Fruit fly (Drosophila melanogaster) whole organism, prepupa: Measurements from ENCODE around the gene CG42553.

ENCODE experiments used
- Blimp-1 ChIP-seq: fragments of 200-800 bp; sonication (Bioruptor generic); optimal IDR thresholded peaks from 3 replicates; lab custom pipeline; 2017; ENCODE audit warnings: missing biosample characterization, missing genetic modification characterization, mild to moderate bottlenecking, moderate library complexity, missing genetic modification reagents
- CG10631 ChIP-seq: fragments of 200-800 bp; sonication (Bioruptor generic); optimal IDR thresholded peaks from 2 replicates; lab custom pipeline; 2016; ENCODE audit warnings: missing biosample characterization, missing genetic modification characterization
- CG11762 ChIP-seq: fragments of 200-800 bp; sonication (Bioruptor generic); optimal IDR thresholded peaks from 3 replicates; lab custom pipeline; 2016; ENCODE audit warnings: missing biosample characterization, missing genetic modification characterization; ENCODE audit not compliant: insufficient read depth
- CG11902 ChIP-seq: fragments of 200-800 bp; sonication (Bioruptor generic); optimal IDR thresholded peaks from 3 replicates; lab custom pipeline; 2016; ENCODE audit warnings: missing biosample characterization, missing genetic modification characterization
- CG15336 ChIP-seq: fragments of 200-800 bp; sonication (Bioruptor generic); IDR thresholded peaks from 2 replicates; pipeline ENCODE4 v1.3.6; 2022; ENCODE audit warnings: missing biosample characterization, missing genetic modification characterization
- CG3032 ChIP-seq: fragments of 200-800 bp; optimal IDR thresholded peaks from 2 replicates; lab custom pipeline; 2019; ENCODE audit warnings: missing biosample characterization, mild to moderate bottlenecking, missing genetic modification characterization, moderate library complexity
- CG31627 ChIP-seq: fragments of 200-800 bp; sonication (Bioruptor generic); optimal IDR thresholded peaks from 3 replicates; lab custom pipeline; 2016; ENCODE audit warnings: missing biosample characterization, missing genetic modification characterization
- CG32006 ChIP-seq: fragments of 200-800 bp; sonication (Bioruptor generic); optimal IDR thresholded peaks from 3 replicates; lab custom pipeline; 2017; ENCODE audit warnings: missing biosample characterization, mild to moderate bottlenecking, missing genetic modification characterization
- CG34406 ChIP-seq: fragments of 200-800 bp; sonication (Bioruptor generic); optimal IDR thresholded peaks from 3 replicates; lab custom pipeline; 2016; ENCODE audit warnings: missing biosample characterization, missing genetic modification characterization
- CG3919 ChIP-seq: fragments of 200-800 bp; sonication (Bioruptor generic); optimal IDR thresholded peaks from 3 replicates; lab custom pipeline; 2016; ENCODE audit warnings: missing biosample characterization, missing genetic modification characterization
- CG6163 ChIP-seq: fragments of 200-800 bp; sonication (Bioruptor generic); IDR thresholded peaks from 3 replicates; pipeline ENCODE4 v1.3.6; 2022; ENCODE audit warnings: missing biosample characterization, missing genetic modification characterization
- CG6276 ChIP-seq: fragments of 200-800 bp; sonication (Bioruptor generic); optimal IDR thresholded peaks from 2 replicates; lab custom pipeline; 2017; ENCODE audit warnings: missing biosample characterization, mild to moderate bottlenecking, missing genetic modification characterization
- CG6792 ChIP-seq: fragments of 200-800 bp; sonication (Bioruptor generic); optimal IDR thresholded peaks from 3 replicates; lab custom pipeline; 2016; ENCODE audit warnings: missing biosample characterization, missing genetic modification characterization
- CG6808 ChIP-seq: fragments of 200-800 bp; sonication (Bioruptor generic); optimal IDR thresholded peaks from 3 replicates; lab custom pipeline; 2017; ENCODE audit warnings: missing biosample characterization, missing genetic modification characterization, mild to moderate bottlenecking, moderate library complexity, missing genetic modification reagents
- CG6854 ChIP-seq: fragments of 200-800 bp; sonication (Bioruptor generic); optimal IDR thresholded peaks from 2 replicates; lab custom pipeline; 2017; ENCODE audit warnings: missing biosample characterization, mild to moderate bottlenecking, missing genetic modification characterization
- CG8119 ChIP-seq: fragments of 200-800 bp; sonication (Bioruptor generic); IDR thresholded peaks from 3 replicates; pipeline ENCODE4 v1.3.6; 2022; ENCODE audit warnings: missing biosample characterization, missing genetic modification characterization
- CG8319 ChIP-seq: fragments of 200-800 bp; sonication (Bioruptor generic); optimal IDR thresholded peaks from 3 replicates; lab custom pipeline; 2016; ENCODE audit warnings: missing biosample characterization, missing genetic modification characterization
- CG8632 ChIP-seq: fragments of 200-800 bp; sonication (Bioruptor generic); optimal IDR thresholded peaks from 3 replicates; lab custom pipeline; 2016; ENCODE audit warnings: missing biosample characterization, missing genetic modification characterization
- CG9139 ChIP-seq: fragments of 200-800 bp; sonication (Bioruptor generic); optimal IDR thresholded peaks from 3 replicates; lab custom pipeline; 2017; ENCODE audit warnings: missing biosample characterization, mild to moderate bottlenecking, missing genetic modification characterization
- Eip93F ChIP-seq: fragments of 200-800 bp; sonication (Bioruptor generic); optimal IDR thresholded peaks from 2 replicates; lab custom pipeline; 2016; ENCODE audit warnings: missing biosample characterization, mild to moderate bottlenecking, missing genetic modification characterization
- Ets21C ChIP-seq: fragments of 200-800 bp; sonication (Bioruptor generic); optimal IDR thresholded peaks from 3 replicates; lab custom pipeline; 2016; ENCODE audit warnings: missing biosample characterization, missing genetic modification characterization
- Ets96B ChIP-seq: fragments of 200-800 bp; optimal IDR thresholded peaks from 2 replicates; lab custom pipeline; 2019; ENCODE audit warnings: missing biosample characterization, mild to moderate bottlenecking, missing genetic modification characterization, moderate library complexity
- Gug ChIP-seq: fragments of 200-800 bp; sonication (Bioruptor generic); IDR thresholded peaks from 2 replicates; pipeline ENCODE4 v1.3.6; 2022; ENCODE audit warnings: missing biosample characterization, missing genetic modification characterization
- Hr38 ChIP-seq: sonication (Bioruptor generic); optimal IDR thresholded peaks from 2 replicates; lab custom pipeline; 2016; ENCODE audit warnings: missing biosample characterization, missing genetic modification characterization
- Hr39 ChIP-seq: fragments of 200-800 bp; sonication (Bioruptor generic); optimal IDR thresholded peaks from 2 replicates; lab custom pipeline; 2016; ENCODE audit warnings: missing biosample characterization, missing genetic modification characterization
- Hr4 ChIP-seq: fragments of 200-800 bp; sonication (Bioruptor generic); optimal IDR thresholded peaks from 3 replicates; lab custom pipeline; 2016; ENCODE audit warnings: missing biosample characterization, missing genetic modification characterization
- Lpt ChIP-seq: fragments of 200-800 bp; sonication (Bioruptor generic); optimal IDR thresholded peaks from 3 replicates; lab custom pipeline; 2016; ENCODE audit warnings: missing biosample characterization, missing genetic modification characterization
- Met ChIP-seq: fragments of 200-800 bp; sonication (Bioruptor generic); optimal IDR thresholded peaks from 3 replicates; lab custom pipeline; 2016; ENCODE audit warnings: missing biosample characterization, missing genetic modification characterization
- OdsH ChIP-seq: fragments of 200-800 bp; sonication (Bioruptor generic); optimal IDR thresholded peaks from 3 replicates; lab custom pipeline; 2016; ENCODE audit warnings: missing biosample characterization, missing genetic modification characterization
- Smox ChIP-seq: fragments of 200-800 bp; sonication (Bioruptor generic); optimal IDR thresholded peaks from 3 replicates; lab custom pipeline; 2016; ENCODE audit warnings: missing biosample characterization, missing genetic modification characterization
- Sox14 ChIP-seq: fragments of 200-800 bp; sonication (Bioruptor generic); optimal IDR thresholded peaks from 3 replicates; lab custom pipeline; 2016; ENCODE audit warnings: missing biosample characterization, missing genetic modification characterization
- Sox15 ChIP-seq: fragments of 200-800 bp; sonication (Bioruptor generic); optimal IDR thresholded peaks from 3 replicates; lab custom pipeline; 2016; ENCODE audit warnings: missing biosample characterization, missing genetic modification characterization
- achi ChIP-seq: fragments of 200-800 bp; sonication (Bioruptor generic); optimal IDR thresholded peaks from 3 replicates; lab custom pipeline; 2016; ENCODE audit warnings: missing biosample characterization, missing genetic modification characterization
- cyc ChIP-seq: fragments of 200-800 bp; sonication (Bioruptor generic); optimal IDR thresholded peaks from 3 replicates; lab custom pipeline; 2016; ENCODE audit warnings: missing biosample characterization, missing genetic modification characterization
- dac ChIP-seq: fragments of 200-800 bp; sonication (Bioruptor generic); optimal IDR thresholded peaks from 2 replicates; lab custom pipeline; 2017; ENCODE audit warnings: missing biosample characterization, mild to moderate bottlenecking, missing genetic modification characterization
- dsx ChIP-seq: fragments of 200-800 bp; optimal IDR thresholded peaks from 3 replicates; lab custom pipeline; 2019; ENCODE audit warnings: missing biosample characterization, mild to moderate bottlenecking, missing genetic modification characterization, moderate library complexity; ENCODE audit not compliant: poor library complexity, severe bottlenecking
- eg ChIP-seq: fragments of 200-800 bp; sonication (Bioruptor generic); IDR thresholded peaks from 3 replicates; pipeline ENCODE4 v1.3.6; 2022; ENCODE audit warnings: missing biosample characterization, missing genetic modification characterization
- esn ChIP-seq: fragments of 200-800 bp; sonication (Bioruptor generic); optimal IDR thresholded peaks from 2 replicates; lab custom pipeline; 2016; ENCODE audit warnings: missing biosample characterization, mild to moderate bottlenecking, missing genetic modification characterization, moderate library complexity
- fd59A ChIP-seq: fragments of 200-800 bp; sonication (Bioruptor generic); optimal IDR thresholded peaks from 2 replicates; lab custom pipeline; 2017; ENCODE audit warnings: missing biosample characterization, mild to moderate bottlenecking, missing genetic modification characterization, missing genetic modification reagents
- fd85E ChIP-seq: fragments of 200-800 bp; sonication (Bioruptor generic); optimal IDR thresholded peaks from 3 replicates; lab custom pipeline; 2016; ENCODE audit warnings: missing biosample characterization, missing genetic modification characterization
- lz ChIP-seq: fragments of 200-800 bp; sonication (Bioruptor generic); optimal IDR thresholded peaks from 3 replicates; lab custom pipeline; 2016; ENCODE audit warnings: missing biosample characterization, missing genetic modification characterization
- pdm3 ChIP-seq: fragments of 200-800 bp; sonication (Bioruptor generic); optimal IDR thresholded peaks from 3 replicates; lab custom pipeline; 2016; ENCODE audit warnings: missing biosample characterization, missing genetic modification characterization
- salr ChIP-seq, 2 experiments: fragments of 200-800 bp; sonication (Bioruptor generic); optimal IDR thresholded peaks; 3 replicates each; lab custom pipeline; 2016 to 2018; ENCODE audit warnings: missing biosample characterization in 2 of 2, missing genetic modification characterization in 2 of 2, mild to moderate bottlenecking in 1 of 2
- spab ChIP-seq: fragments of 200-800 bp; sonication (Bioruptor generic); optimal IDR thresholded peaks from 2 replicates; lab custom pipeline; 2017; ENCODE audit warnings: missing biosample characterization, mild to moderate bottlenecking, missing genetic modification characterization, missing genetic modification reagents
- svp ChIP-seq: fragments of 200-800 bp; sonication (Bioruptor generic); peaks from one replicate; lab custom pipeline; 2016; ENCODE audit warnings: missing biosample characterization, missing genetic modification characterization
- vri ChIP-seq: fragments of 200-800 bp; sonication (Bioruptor generic); optimal IDR thresholded peaks from 3 replicates; lab custom pipeline; 2016; ENCODE audit warnings: missing biosample characterization, mild to moderate bottlenecking, missing genetic modification characterization

Gene CG42553

DNA sequence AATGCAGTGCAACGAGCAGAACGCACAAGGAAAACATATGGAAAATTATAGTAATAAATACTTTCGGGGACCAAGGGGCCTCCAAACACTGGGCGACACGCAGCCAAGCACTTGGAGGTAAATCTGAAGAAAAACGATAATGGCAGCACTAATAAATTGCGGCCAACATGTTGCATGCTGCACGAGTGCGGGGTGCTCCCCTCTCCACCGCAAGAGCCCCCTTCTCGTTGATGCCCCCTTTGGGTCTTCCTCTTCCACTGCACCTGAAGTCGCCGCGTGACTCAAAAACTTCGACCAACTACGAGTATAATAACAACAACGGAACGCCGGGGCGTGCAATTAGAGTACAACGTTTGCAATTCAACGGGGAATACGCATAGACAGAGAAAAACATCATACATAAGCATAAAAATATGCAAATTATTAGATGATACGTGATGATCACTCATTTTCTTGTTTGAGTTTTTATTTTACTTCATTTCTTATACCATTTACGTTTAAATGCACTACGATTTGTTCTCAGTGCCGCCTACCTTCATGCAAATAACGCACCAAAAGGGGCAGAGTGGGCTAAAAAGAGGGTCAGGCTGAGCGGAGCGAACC lies 31.9 kb upstream of the CG42553 start (continued):
- no peak for TF ChIP-seq CG9139 (GFP tag; lab: Kevin White, UChicago)
- TF ChIP-seq Hr39 = peak; percentile 83
- TF ChIP-seq eg (GFP tag; lab: Robert Waterston, UW) = peak; percentile 83
- peak; percentile 37 to 40 for TF ChIP-seq salr (GFP tag; optimal IDR thresholded peaks at IDR 0.05; lab: Kevin White, UChicago)
- TF ChIP-seq Lpt (GFP tag; lab: Kevin White, UChicago) = peak; percentile 24
- TF ChIP-seq lz (GFP tag; lab: Kevin White, UChicago) = peak; percentile 83
- peak; percentile 47 for TF ChIP-seq Blimp-1
- TF ChIP-seq esn (GFP tag; lab: Kevin White, UChicago) = peak; percentile 79
- TF ChIP-seq CG32006 (GFP tag; lab: Kevin White, UChicago) = peak; percentile 72
- peak; percentile 63 for TF ChIP-seq svp
- TF ChIP-seq Smox (GFP tag; lab: Kevin White, UChicago) = peak; percentile 84
- peak; percentile 54 for TF ChIP-seq CG11762
- TF ChIP-seq Gug (GFP tag; lab: Robert Waterston, UW) = peak; percentile 41
- peak; percentile 10 for TF ChIP-seq dac (GFP tag; lab: Kevin White, UChicago)
- peak; percentile 57 for TF ChIP-seq spab
- peak; percentile 75 for TF ChIP-seq CG34406 (GFP tag; lab: Kevin White, UChicago)
- TF ChIP-seq Eip93F (GFP tag; lab: Kevin White, UChicago) = peak; percentile 35
- peak; percentile 67 for TF ChIP-seq CG3032 (tag; lab: Kevin White, UChicago)
- TF ChIP-seq CG11902 = peak; percentile 71
- TF ChIP-seq Hr38 (GFP tag; lab: Kevin White, UChicago) = no peak
- TF ChIP-seq CG3919 (GFP tag; lab: Kevin White, UChicago) = peak; percentile 81
- peak; percentile 67 for TF ChIP-seq CG6792 (GFP tag; lab: Kevin White, UChicago)
- peak; percentile 2 for TF ChIP-seq CG6276 (GFP tag; lab: Kevin White, UChicago)
- TF ChIP-seq CG8119 = peak; percentile 72

DNA sequence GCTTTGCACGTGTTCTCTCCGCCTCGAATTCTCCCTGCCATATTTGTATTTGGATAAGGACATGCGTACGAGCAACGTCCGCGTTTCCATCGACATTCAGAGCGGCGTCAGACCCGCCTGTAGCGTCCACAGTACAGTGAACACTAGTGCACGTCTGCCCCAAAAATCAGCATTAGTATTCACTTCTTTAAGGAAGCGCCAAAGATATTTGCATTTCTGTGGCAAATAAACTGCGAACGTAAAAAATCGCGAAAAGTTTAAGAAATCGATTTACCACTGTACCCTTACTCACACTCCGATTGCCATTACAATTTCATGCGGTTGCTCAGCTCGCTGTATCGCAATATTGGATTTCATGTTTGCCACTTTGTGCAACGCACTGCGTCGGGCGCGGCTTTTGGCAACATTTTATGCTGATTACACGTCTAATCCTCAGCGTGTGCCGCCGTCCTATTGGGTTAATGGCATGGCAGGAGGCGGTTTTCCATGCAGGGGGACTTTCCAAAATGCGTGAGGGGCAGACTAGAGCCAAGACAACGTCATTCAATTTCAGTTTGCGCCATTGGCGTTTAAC lies 31.1 kb upstream of the CG42553 start:
- TF ChIP-seq Sox15 = peak; percentile 96
- TF ChIP-seq CG3919 (GFP tag; lab: Kevin White, UChicago) = peak; percentile 97
- TF ChIP-seq fd85E (GFP tag; lab: Kevin White, UChicago) = peak; percentile 90
- peak; percentile 97 for TF ChIP-seq CG6854 (GFP tag; lab: Kevin White, UChicago)
- TF ChIP-seq Eip93F (GFP tag; lab: Kevin White, UChicago) = peak; percentile 96
- TF ChIP-seq CG31627 (GFP tag; lab: Kevin White, UChicago) = peak; percentile 99
- TF ChIP-seq CG6163 = peak; percentile 99
- peak; percentile 97 for TF ChIP-seq OdsH (GFP tag; lab: Kevin White, UChicago)
- peak; percentile 95 for TF ChIP-seq fd59A (GFP tag; lab: Kevin White, UChicago)
- peak; percentile 94 for TF ChIP-seq Ets96B (tag; lab: Kevin White, UChicago)
- peak; percentile 95 for TF ChIP-seq Hr4 (GFP tag; lab: Kevin White, UChicago)
- peak; percentile 96 for TF ChIP-seq CG8319 (GFP tag; lab: Kevin White, UChicago)
- peak; percentile 92 for TF ChIP-seq dsx
- TF ChIP-seq CG34406 (GFP tag; lab: Kevin White, UChicago) = peak; percentile 96
- TF ChIP-seq CG8632 (GFP tag; lab: Kevin White, UChicago) = peak; percentile 94
- peak; percentile 91 for TF ChIP-seq Lpt (GFP tag; lab: Kevin White, UChicago)
- peak; percentile 99 for TF ChIP-seq lz (GFP tag; lab: Kevin White, UChicago)
- TF ChIP-seq Sox14 (GFP tag; lab: Kevin White, UChicago) = peak; percentile 98
- peak; percentile 89 for TF ChIP-seq Gug (GFP tag; lab: Robert Waterston, UW)
- TF ChIP-seq CG3032 (tag; lab: Kevin White, UChicago) = peak; percentile 93
- peak; percentile 99 for TF ChIP-seq Met (GFP tag; lab: Kevin White, UChicago)
- peak; percentile 84 for TF ChIP-seq CG6276 (GFP tag; lab: Kevin White, UChicago)
- TF ChIP-seq pdm3 = peak; percentile 98
- TF ChIP-seq vri = peak; percentile 96
- TF ChIP-seq achi = peak; percentile 95
- peak; percentile 99 for TF ChIP-seq Hr39
- peak; percentile 99 for TF ChIP-seq esn (GFP tag; lab: Kevin White, UChicago)
- TF ChIP-seq cyc (GFP tag; lab: Kevin White, UChicago) = peak; percentile 99
- peak; percentile 86 for TF ChIP-seq dac (GFP tag; lab: Kevin White, UChicago)
- TF ChIP-seq CG9139 (GFP tag; lab: Kevin White, UChicago) = peak; percentile 84
- peak; percentile 95 for TF ChIP-seq CG15336 (GFP tag; lab: Robert Waterston, UW)
- TF ChIP-seq CG32006 (GFP tag; lab: Kevin White, UChicago) = peak; percentile 89
- peak; percentile 84 for TF ChIP-seq CG6808
- TF ChIP-seq CG10631 = peak; percentile 97
- TF ChIP-seq Ets21C = peak; percentile 98
- peak; percentile 90 for TF ChIP-seq Blimp-1
